Fruit fly (Drosophila melanogaster): ENCODE measurements around the gene RhoGAP71E.
A peak's percentile ranks its signal among the peaks of the same experiment; 100 is the strongest.

RhoGAP71E gene

dm6 chr3L:15563058-15563850 is 25.4 kb upstream of the RhoGAP71E start, which contains the start of the genes CG7739 and SCCRO (continued):
- TF ChIP-seq klu (GFP tag; IDR thresholded peaks at IDR 0.05) (no peak), crp (GFP tag; optimal IDR thresholded peaks at IDR 0.05) (peak in 1 of 2 experiments; percentile 70), NK7.1 (GFP tag; optimal IDR thresholded peaks at IDR 0.05) (no peak), gem (tag; optimal IDR thresholded peaks at IDR 0.05) (peak; percentile 83), yki (optimal IDR thresholded peaks at IDR 0.05) (no peak), HHEX (GFP tag; optimal IDR thresholded peaks at IDR 0.05) (no peak)

- TF ChIP-seq Gsc (GFP tag; IDR thresholded peaks at IDR 0.05) (no peak), schlank (tag; optimal IDR thresholded peaks at IDR 0.05) (no peak), CG34224 (GFP tag; IDR thresholded peaks at IDR 0.05; ENCODE audit: partially characterized antibody) (0 out of 3 replicates have a peak, but pooled peaks have one; percentile 4), MESR4 (GFP tag; optimal IDR thresholded peaks at IDR 0.05) (peak; percentile 6), Pdp1 (GFP tag; optimal IDR thresholded peaks at IDR 0.05) (peak in 1 of 2 experiments; percentile 95), gsb (GFP tag; IDR thresholded peaks at IDR 0.05) (no peak), Dad (GFP tag; optimal IDR thresholded peaks at IDR 0.05) (no peak), CG3407 (GFP tag; optimal IDR thresholded peaks at IDR 0.05) (no peak)
Measured at dm6 chr3L:15563851-15564106, 24.9 kb upstream of the RhoGAP71E start.

- peak; percentile 84 for TF ChIP-seq MESR4 (GFP tag; optimal IDR thresholded peaks at IDR 0.05)
- TF ChIP-seq gfzf (GFP tag; optimal IDR thresholded peaks at IDR 0.05), result peak; percentile 72
- TF ChIP-seq CoRest (tag; optimal IDR thresholded peaks at IDR 0.05), result peak; percentile 33
- TF ChIP-seq corto (GFP tag; optimal IDR thresholded peaks at IDR 0.05), result peak; percentile 49
- TF ChIP-seq Side (GFP tag; optimal IDR thresholded peaks at IDR 0.05), result peak; percentile 43
- TF ChIP-seq HmgZ (tag; optimal IDR thresholded peaks at IDR 0.05), result peak; percentile 15
- peak; percentile 92 for TF ChIP-seq CG9797 (GFP tag; optimal IDR thresholded peaks at IDR 0.05)
- TF ChIP-seq jumu (GFP tag; optimal IDR thresholded peaks at IDR 0.05), result peak; percentile 26
- TF ChIP-seq CG13894 (tag; optimal IDR thresholded peaks at IDR 0.05), result peak; percentile 9
- peak; percentile 29 for TF ChIP-seq Antp (GFP tag; optimal IDR thresholded peaks at IDR 0.05)
- peak; percentile 90 for TF ChIP-seq CG8478 (optimal IDR thresholded peaks at IDR 0.05)
- peak; percentile 35 for TF ChIP-seq her (GFP tag; optimal IDR thresholded peaks at IDR 0.05)
- TF ChIP-seq tup (GFP tag; optimal IDR thresholded peaks at IDR 0.05), result no peak
- peak; percentile 71 for TF ChIP-seq lilli (GFP tag; optimal IDR thresholded peaks at IDR 0.05)
- TF ChIP-seq slp2 (GFP tag; optimal IDR thresholded peaks at IDR 0.05), result no peak
- TF ChIP-seq CG9932 (GFP tag; IDR thresholded peaks at IDR 0.05), result peak; percentile 62
- TF ChIP-seq Doc2 (GFP tag; IDR thresholded peaks at IDR 0.05), result no peak
- TF ChIP-seq sima (GFP tag; optimal IDR thresholded peaks at IDR 0.05), result no peak
- peak; percentile 73 for TF ChIP-seq Dref (GFP tag; IDR thresholded peaks at IDR 0.05)
- TF ChIP-seq gem (tag; optimal IDR thresholded peaks at IDR 0.05), result peak; percentile 33
- peak; percentile 7 for TF ChIP-seq CG13775 (GFP tag; optimal IDR thresholded peaks at IDR 0.05)
- TF ChIP-seq hbn (GFP tag; IDR thresholded peaks at IDR 0.05; ENCODE audit: partially characterized antibody), result peak; percentile 54; the same call in 1 of the 2 replicates
- peak; percentile 55 for TF ChIP-seq Sin3A (optimal IDR thresholded peaks at IDR 0.05)
- TF ChIP-seq ato (GFP tag; IDR thresholded peaks at IDR 0.05; ENCODE audit: partially characterized antibody), result peak; percentile 55; the same call in 1 of the 2 replicates
- peak; percentile 43; the same call in 1 of the 3 replicates for TF ChIP-seq vnd (GFP tag; IDR thresholded peaks at IDR 0.05; ENCODE audit: partially characterized antibody)
- TF ChIP-seq Hmx (GFP tag; optimal IDR thresholded peaks at IDR 0.05), result no peak
- peak; percentile 44 for TF ChIP-seq zfh2 (GFP tag; optimal IDR thresholded peaks at IDR 0.05)
- TF ChIP-seq pzg (GFP tag; optimal IDR thresholded peaks at IDR 0.05), result peak; percentile 80
- peak; percentile 81 for TF ChIP-seq CG2116 (GFP tag; optimal IDR thresholded peaks at IDR 0.05)
- peak; percentile 97 for TF ChIP-seq cg (GFP tag; optimal IDR thresholded peaks at IDR 0.05)
- no peak for TF ChIP-seq ara (GFP tag; IDR thresholded peaks at IDR 0.05)
- TF ChIP-seq CG15696 (tag; optimal IDR thresholded peaks at IDR 0.05), result no peak
- peak; percentile 61 for TF ChIP-seq CG14710 (tag; optimal IDR thresholded peaks at IDR 0.05)
- no peak for TF ChIP-seq Fer3 (tag; optimal IDR thresholded peaks at IDR 0.05)
Measured at dm6 chr3L:15565829-15566433, 22.7 kb upstream of the RhoGAP71E start, which contains the start of gene dop. TSS of gene dop (plus strand) at chr3L:15566013.

Data from whole organism, embryonic.